Fruit fly (Drosophila melanogaster) whole organism, embryonic: ENCODE data around the gene CG2540.
A peak's percentile ranks its signal among the peaks of the same experiment; 100 is the strongest.

Experiments
- Adf1 ChIP-seq: fragments of 200-800 bp; sonication (Bioruptor generic); IDR thresholded peaks from 2 replicates; pipeline ENCODE4 v1.3.6; 2022; ENCODE audit warnings: missing biosample characterization, missing genetic modification characterization
- BEAF-32 ChIP-seq: fragments of 200-800 bp; sonication (Bioruptor generic); optimal IDR thresholded peaks from 3 replicates; lab custom pipeline; 2017; ENCODE audit warnings: missing biosample characterization, missing genetic modification characterization, mild to moderate bottlenecking, moderate library complexity, missing genetic modification reagents
- Bgb ChIP-seq: fragments of 200-800 bp; sonication (Bioruptor generic); IDR thresholded peaks from 2 replicates; pipeline ENCODE4 v1.3.6; 2022; ENCODE audit warnings: missing biosample characterization, missing genetic modification characterization; ENCODE audit not compliant: partially characterized antibody
- CG10147 ChIP-seq: fragments of 200-800 bp; sonication (Bioruptor generic); optimal IDR thresholded peaks from 2 replicates; lab custom pipeline; 2019; ENCODE audit warnings: missing biosample characterization, mild to moderate bottlenecking, missing genetic modification characterization, moderate library complexity
- CG10321 ChIP-seq: fragments of 200-800 bp; sonication (Bioruptor generic); IDR thresholded peaks from 2 replicates; pipeline ENCODE4 v1.3.6; 2022; ENCODE audit warnings: missing biosample characterization, missing genetic modification characterization
- CG10431 ChIP-seq: fragments of 200-800 bp; sonication (Bioruptor generic); optimal IDR thresholded peaks from 3 replicates; lab custom pipeline; 2018; ENCODE audit warnings: missing biosample characterization, mild to moderate bottlenecking, missing genetic modification characterization
- CG10979 ChIP-seq: fragments of 200-800 bp; sonication (Bioruptor generic); optimal IDR thresholded peaks from 2 replicates; lab custom pipeline; 2018; ENCODE audit warnings: missing biosample characterization, mild to moderate bottlenecking, missing genetic modification characterization, moderate library complexity
- CG11695 ChIP-seq: fragments of 200-800 bp; sonication (Bioruptor generic); IDR thresholded peaks from 3 replicates; pipeline ENCODE4 v1.3.6; 2022; ENCODE audit warnings: missing biosample characterization, missing genetic modification characterization
- CG13624 ChIP-seq: fragments of 200-800 bp; sonication (Bioruptor generic); optimal IDR thresholded peaks from 2 replicates; lab custom pipeline; 2016; ENCODE audit warnings: missing biosample characterization, missing genetic modification characterization
- CG17802 ChIP-seq: fragments of 200-800 bp; sonication (Bioruptor generic); optimal IDR thresholded peaks from 2 replicates; lab custom pipeline; 2018; ENCODE audit warnings: missing biosample characterization, mild to moderate bottlenecking, missing genetic modification characterization, moderate library complexity
- CG18011 ChIP-seq: fragments of 200-800 bp; sonication (Bioruptor generic); optimal IDR thresholded peaks from 2 replicates; lab custom pipeline; 2017; ENCODE audit warnings: missing biosample characterization, missing genetic modification characterization, mild to moderate bottlenecking, moderate library complexity, missing genotype
- CG18476 ChIP-seq: fragments of 200-800 bp; sonication (Bioruptor generic); optimal IDR thresholded peaks from 2 replicates; lab custom pipeline; 2016; ENCODE audit warnings: missing biosample characterization, mild to moderate bottlenecking, missing genetic modification characterization
- CG32532 ChIP-seq: fragments of 200-800 bp; sonication (Bioruptor generic); IDR thresholded peaks from 2 replicates; pipeline ENCODE4 v1.3.6; 2022; ENCODE audit warnings: missing biosample characterization, missing genetic modification characterization
- CG3281 ChIP-seq: fragments of 200-800 bp; sonication (Bioruptor generic); optimal IDR thresholded peaks from 3 replicates; lab custom pipeline; 2017; ENCODE audit warnings: missing biosample characterization, mild to moderate bottlenecking, missing genetic modification characterization
- CG33213 ChIP-seq: fragments of 200-800 bp; sonication (Bioruptor generic); optimal IDR thresholded peaks from 3 replicates; lab custom pipeline; 2016; ENCODE audit warnings: missing biosample characterization, missing genetic modification characterization
- CG42726 ChIP-seq: fragments of 200-800 bp; sonication (Bioruptor generic); IDR thresholded peaks from 2 replicates; pipeline ENCODE4 v1.3.6; 2022; ENCODE audit warnings: missing biosample characterization, missing genetic modification characterization; ENCODE audit not compliant: partially characterized antibody
- CG4424 ChIP-seq: fragments of 200-800 bp; sonication (Bioruptor generic); optimal IDR thresholded peaks from 3 replicates; lab custom pipeline; 2016; ENCODE audit warnings: missing biosample characterization, missing genetic modification characterization
- CG6854 ChIP-seq: fragments of 200-800 bp; sonication (Bioruptor generic); optimal IDR thresholded peaks from 3 replicates; lab custom pipeline; 2017; ENCODE audit warnings: missing biosample characterization, mild to moderate bottlenecking, missing genetic modification characterization
- CG7963 ChIP-seq: fragments of 200-800 bp; sonication (Bioruptor generic); IDR thresholded peaks from 3 replicates; pipeline ENCODE4 v1.3.6; 2022; ENCODE audit warnings: missing biosample characterization, missing genetic modification characterization; ENCODE audit not compliant: partially characterized antibody
- CG8924 ChIP-seq: fragments of 200-800 bp; optimal IDR thresholded peaks from 3 replicates; lab custom pipeline; 2019; ENCODE audit warnings: missing biosample characterization, mild to moderate bottlenecking, missing genetic modification characterization, moderate library complexity
- Chrac-16 ChIP-seq: fragments of 200-800 bp; sonication (Bioruptor generic); optimal IDR thresholded peaks from 3 replicates; lab custom pipeline; 2016; ENCODE audit warnings: missing biosample characterization, missing genetic modification characterization
- Doc3 ChIP-seq: fragments of 200-800 bp; sonication (Bioruptor generic); IDR thresholded peaks from 3 replicates; pipeline ENCODE4 v1.3.6; 2022; ENCODE audit warnings: missing biosample characterization, missing genetic modification characterization; ENCODE audit not compliant: partially characterized antibody
- HHEX ChIP-seq: fragments of 200-800 bp; sonication (Bioruptor generic); optimal IDR thresholded peaks from 3 replicates; lab custom pipeline; 2017; ENCODE audit warnings: missing biosample characterization, mild to moderate bottlenecking, missing genetic modification characterization, missing genetic modification reagents
- HLH4C ChIP-seq: fragments of 200-800 bp; sonication (Bioruptor generic); IDR thresholded peaks from 3 replicates; pipeline ENCODE4 v1.3.6; 2022; ENCODE audit warnings: missing biosample characterization, missing genetic modification characterization; ENCODE audit not compliant: partially characterized antibody
- Hey ChIP-seq: fragments of 200-800 bp; sonication (Bioruptor generic); optimal IDR thresholded peaks from 3 replicates; lab custom pipeline; 2018; ENCODE audit warnings: missing biosample characterization, mild to moderate bottlenecking, missing genetic modification characterization
- Hr39 ChIP-seq: fragments of >200 bp; optimal IDR thresholded peaks from 2 replicates; lab custom pipeline; 2017
- Hsf ChIP-seq: fragments of 200-800 bp; sonication (Bioruptor generic); optimal IDR thresholded peaks from 3 replicates; lab custom pipeline; 2016; ENCODE audit warnings: missing biosample characterization, missing genetic modification characterization
- Kr ChIP-seq: fragments of 200-800 bp; sonication (Bioruptor generic); optimal IDR thresholded peaks from 2 replicates; lab custom pipeline; 2017; ENCODE audit warnings: missing biosample characterization, mild to moderate bottlenecking, missing genetic modification characterization
- Nf-YB ChIP-seq: fragments of 200-800 bp; sonication (Bioruptor generic); optimal IDR thresholded peaks from 3 replicates; lab custom pipeline; 2019; ENCODE audit warnings: missing biosample characterization, mild to moderate bottlenecking, missing genetic modification characterization, moderate library complexity
- Rfx ChIP-seq: fragments of 200-800 bp; sonication (Bioruptor generic); IDR thresholded peaks from 2 replicates; pipeline ENCODE4 v1.3.6; 2022; ENCODE audit warnings: missing biosample characterization, missing genetic modification characterization
- ab ChIP-seq: fragments of 200-800 bp; sonication (Bioruptor generic); optimal IDR thresholded peaks from 2 replicates; lab custom pipeline; 2016; ENCODE audit warnings: missing biosample characterization, missing genetic modification characterization
- abd-A ChIP-seq: fragments of 200-800 bp; sonication (Bioruptor generic); optimal IDR thresholded peaks from 3 replicates; lab custom pipeline; 2019; ENCODE audit warnings: missing biosample characterization, mild to moderate bottlenecking, missing genetic modification characterization, moderate library complexity
- aop ChIP-seq: fragments of 200-800 bp; sonication (Bioruptor generic); IDR thresholded peaks from 2 replicates; pipeline ENCODE4 v1.3.6; 2022; ENCODE audit warnings: missing biosample characterization, missing genetic modification characterization
- bigmax ChIP-seq: fragments of 200-800 bp; sonication (Bioruptor generic); optimal IDR thresholded peaks from 2 replicates; lab custom pipeline; 2018; ENCODE audit warnings: missing biosample characterization, mild to moderate bottlenecking, missing genetic modification characterization
- caup ChIP-seq: fragments of 200-800 bp; sonication (Bioruptor generic); optimal IDR thresholded peaks from 3 replicates; lab custom pipeline; 2017; ENCODE audit warnings: missing biosample characterization, mild to moderate bottlenecking, missing genetic modification characterization, moderate library complexity; ENCODE audit not compliant: severe bottlenecking
- chn ChIP-seq: fragments of 200-800 bp; sonication (Bioruptor generic); optimal IDR thresholded peaks from 2 replicates; lab custom pipeline; 2016; ENCODE audit warnings: missing biosample characterization, missing genetic modification characterization
- croc ChIP-seq: fragments of 200-800 bp; sonication (Bioruptor generic); conservative IDR thresholded peaks from 3 replicates; pipeline ENCODE4 v1.3.6; 2022; ENCODE audit warnings: missing biosample characterization, missing genetic modification characterization
- dm ChIP-seq: fragments of 200-800 bp; sonication (Bioruptor generic); optimal IDR thresholded peaks from 3 replicates; lab custom pipeline; 2016; ENCODE audit warnings: missing biosample characterization, missing genetic modification characterization
- gro ChIP-seq: fragments of 200-800 bp; sonication (Bioruptor generic); optimal IDR thresholded peaks from 2 replicates; lab custom pipeline; 2016; ENCODE audit warnings: missing biosample characterization, missing genetic modification characterization
- h ChIP-seq: fragments of >200 bp; optimal IDR thresholded peaks from 2 replicates; lab custom pipeline; 2017
- hth ChIP-seq: fragments of >200 bp; optimal IDR thresholded peaks from 2 replicates; lab custom pipeline; 2017; ENCODE audit warnings: inconsistent platforms
- jumu ChIP-seq: fragments of 200-800 bp; sonication (Bioruptor generic); optimal IDR thresholded peaks from 3 replicates; lab custom pipeline; 2016; ENCODE audit warnings: missing biosample characterization, missing genetic modification characterization
- kah ChIP-seq: fragments of 200-800 bp; sonication (Bioruptor generic); optimal IDR thresholded peaks from 2 replicates; lab custom pipeline; 2018; ENCODE audit warnings: missing biosample characterization, mild to moderate bottlenecking, missing genetic modification characterization
- klu ChIP-seq: fragments of 200-800 bp; sonication (Bioruptor generic); IDR thresholded peaks from 2 replicates; pipeline ENCODE4 v1.3.6; 2022; ENCODE audit warnings: missing biosample characterization, missing genetic modification characterization
- mld ChIP-seq: fragments of 200-800 bp; sonication (Bioruptor generic); IDR thresholded peaks from 3 replicates; pipeline ENCODE4 v1.3.6; 2022; ENCODE audit warnings: missing biosample characterization, missing genetic modification characterization; ENCODE audit not compliant: partially characterized antibody
- row ChIP-seq: fragments of 200-800 bp; sonication (Bioruptor generic); IDR thresholded peaks from 3 replicates; pipeline ENCODE4 v1.3.6; 2022; ENCODE audit warnings: missing biosample characterization, missing genetic modification characterization
- sens ChIP-seq: fragments of 200-800 bp; sonication (Bioruptor generic); peaks from one replicate; lab custom pipeline; 2016; ENCODE audit warnings: missing biosample characterization, missing genetic modification characterization
- sna ChIP-seq: fragments of 200-800 bp; sonication (Bioruptor generic); IDR thresholded peaks from 2 replicates; pipeline ENCODE4 v1.3.6; 2022; ENCODE audit warnings: missing biosample characterization, missing genetic modification characterization; ENCODE audit not compliant: partially characterized antibody
- so ChIP-seq: fragments of 200-800 bp; sonication (Bioruptor generic); IDR thresholded peaks from 3 replicates; pipeline ENCODE4 v1.3.6; 2022; ENCODE audit warnings: missing biosample characterization, missing genetic modification characterization
- stc ChIP-seq: fragments of 200-800 bp; sonication (Bioruptor generic); IDR thresholded peaks from 2 replicates; pipeline ENCODE4 v1.3.6; 2022; ENCODE audit warnings: missing biosample characterization, missing genetic modification characterization
- tx ChIP-seq: fragments of 200-800 bp; sonication (Bioruptor generic); optimal IDR thresholded peaks from 2 replicates; lab custom pipeline; 2016; ENCODE audit warnings: missing biosample characterization, missing genetic modification characterization

Gene CG2540

DNA sequence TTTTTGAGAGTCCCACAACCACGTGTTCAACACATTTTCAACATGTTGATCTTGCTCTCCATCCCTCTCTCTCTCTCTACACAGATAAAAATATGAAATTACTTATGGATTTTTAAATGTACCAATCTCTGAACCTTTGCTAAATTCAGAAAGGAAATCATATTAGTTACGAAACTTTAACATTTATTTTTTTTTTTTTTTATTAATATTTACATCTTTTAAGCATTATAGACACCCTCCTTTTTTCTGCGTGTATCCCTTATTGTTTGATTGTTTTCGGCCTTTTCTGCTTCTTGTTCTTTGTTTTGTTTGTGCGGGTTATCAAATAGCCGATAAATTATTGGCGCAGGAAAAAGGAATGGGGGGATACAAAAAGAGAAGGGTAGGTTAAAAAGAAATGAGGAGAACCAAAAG, 36.8 kb downstream of the CG2540 start (continued):
- TF ChIP-seq stc (GFP tag; lab: Robert Waterston, UW), result peak; percentile 94
- TF ChIP-seq tx, result peak; percentile 76
- TF ChIP-seq CG4424 (GFP tag; lab: Kevin White, UChicago), result peak; percentile 96
- peak; percentile 94 for TF ChIP-seq caup (GFP tag; lab: Kevin White, UChicago)
- TF ChIP-seq Doc3 (GFP tag; lab: Robert Waterston, UW), result no peak
- TF ChIP-seq croc (GFP tag; lab: Robert Waterston, UW), result peak; percentile 95
- TF ChIP-seq so (GFP tag; lab: Robert Waterston, UW), result peak; percentile 95
- peak; percentile 78 for TF ChIP-seq CG10321 (GFP tag; lab: Robert Waterston, UW)
- TF ChIP-seq abd-A, result peak; percentile 76
- peak; percentile 95 for TF ChIP-seq kah (GFP tag; lab: Kevin White, UChicago)
- TF ChIP-seq CG33213 (GFP tag; lab: Kevin White, UChicago), result peak; percentile 19
- TF ChIP-seq hth (lab: Kevin White, UChicago), result no peak
- TF ChIP-seq CG18476 (GFP tag; lab: Kevin White, UChicago), result peak; percentile 92
- TF ChIP-seq CG32532 (GFP tag; lab: Robert Waterston, UW), result peak; percentile 98
- TF ChIP-seq Chrac-16, result peak; percentile 94
- TF ChIP-seq CG18011, result peak; percentile 64
- TF ChIP-seq Bgb (GFP tag; lab: Robert Waterston, UW), result no peak
- peak; percentile 34 for TF ChIP-seq Kr (GFP tag; lab: Kevin White, UChicago)
- TF ChIP-seq CG7963 (GFP tag; lab: Robert Waterston, UW), result no peak
- peak; percentile 93 for TF ChIP-seq CG10431 (GFP tag; lab: Kevin White, UChicago)
- peak; percentile 92 for TF ChIP-seq Hsf (GFP tag; lab: Kevin White, UChicago)
- TF ChIP-seq Rfx, result peak; percentile 97
- TF ChIP-seq bigmax (GFP tag; lab: Kevin White, UChicago), result peak; percentile 11
- no peak for TF ChIP-seq mld (GFP tag; lab: Robert Waterston, UW)
- peak; percentile 96 for TF ChIP-seq CG11695 (GFP tag; lab: Robert Waterston, UW)
- peak; percentile 90 for TF ChIP-seq CG6854 (GFP tag; lab: Kevin White, UChicago)
- peak; percentile 77 for TF ChIP-seq chn (GFP tag; lab: Kevin White, UChicago)
- peak; percentile 87 for TF ChIP-seq dm (GFP tag; lab: Kevin White, UChicago)
- peak; percentile 88 for TF ChIP-seq Nf-YB (GFP tag; lab: Kevin White, UChicago)
- peak; percentile 84 for TF ChIP-seq CG13624
- TF ChIP-seq Hr39, result no peak
- peak; percentile 39 for TF ChIP-seq Hey (tag; lab: Kevin White, UChicago)
- peak; percentile 64 for TF ChIP-seq jumu (GFP tag; lab: Kevin White, UChicago)
- TF ChIP-seq CG42726, result no peak
- peak; percentile 71 for TF ChIP-seq CG17802 (tag; lab: Kevin White, UChicago)
- peak; percentile 98 for TF ChIP-seq CG10979 (tag; lab: Kevin White, UChicago)
- TF ChIP-seq h (lab: Kevin White, UChicago), result no peak
- peak; percentile 99 for TF ChIP-seq CG8924
- TF ChIP-seq row, result peak; percentile 98
- peak; percentile 93 for TF ChIP-seq CG10147 (GFP tag; lab: Kevin White, UChicago)
- peak; percentile 90 for TF ChIP-seq klu (GFP tag; lab: Robert Waterston, UW)
- no peak for TF ChIP-seq sna
- peak; percentile 97 for TF ChIP-seq sens (GFP tag; lab: Kevin White, UChicago)
- TF ChIP-seq BEAF-32 (GFP tag; lab: Kevin White, UChicago), result no peak
- TF ChIP-seq ab (GFP tag; lab: Kevin White, UChicago), result no peak
- peak; percentile 94 for TF ChIP-seq CG3281 (GFP tag; lab: Kevin White, UChicago)
- TF ChIP-seq HLH4C (GFP tag; lab: Robert Waterston, UW), result no peak
- 0 out of 2 replicates have a peak, but pooled peaks have one; percentile 52 for TF ChIP-seq aop (GFP tag; lab: Robert Waterston, UW)
- peak; percentile 93 for TF ChIP-seq HHEX (GFP tag; lab: Kevin White, UChicago)
- no peak; the same call in none of the 2 replicates for TF ChIP-seq Adf1 (GFP tag; lab: Robert Waterston, UW)
- TF ChIP-seq gro, result peak; percentile 79
